Fruit fly (Drosophila melanogaster) whole organism, embryonic: ENCODE results near the gene ana1.
A peak's percentile ranks its signal among the peaks of the same experiment; 100 is the strongest.

Experiments
- Ada2b ChIP-seq: fragments of 200-800 bp; sonication (Bioruptor generic); IDR thresholded peaks from 2 replicates; pipeline ENCODE4 v1.3.6; 2022; ENCODE audit warnings: missing biosample characterization, missing genetic modification characterization
- CG12104 ChIP-seq: fragments of 200-800 bp; sonication (Bioruptor generic); optimal IDR thresholded peaks from 3 replicates; lab custom pipeline; 2016; ENCODE audit warnings: missing biosample characterization, missing genetic modification characterization
- ERR ChIP-seq: fragments of 200-800 bp; sonication (Bioruptor generic); optimal IDR thresholded peaks from 2 replicates; lab custom pipeline; 2016; ENCODE audit warnings: missing biosample characterization, missing genetic modification characterization
- Kr ChIP-seq: fragments of 200-800 bp; sonication (Bioruptor generic); optimal IDR thresholded peaks from 2 replicates; lab custom pipeline; 2017; ENCODE audit warnings: missing biosample characterization, mild to moderate bottlenecking, missing genetic modification characterization
- Med ChIP-seq: fragments of 200-800 bp; sonication (Bioruptor generic); peaks from one replicate; lab custom pipeline; 2016; ENCODE audit warnings: missing biosample characterization, missing genetic modification characterization, mild to moderate bottlenecking, inconsistent platforms, moderate library complexity
- dimm ChIP-seq: fragments of 200-800 bp; sonication (Bioruptor generic); IDR thresholded peaks from 2 replicates; pipeline ENCODE4 v1.3.6; 2022; ENCODE audit warnings: missing biosample characterization, missing genetic modification characterization
- ftz-f1 ChIP-seq: fragments of 200-800 bp; sonication (Bioruptor generic); optimal IDR thresholded peaks from 2 replicates; lab custom pipeline; 2016; ENCODE audit warnings: missing biosample characterization, missing genetic modification characterization
- lmd ChIP-seq: fragments of 200-800 bp; sonication (Bioruptor generic); IDR thresholded peaks from 2 replicates; pipeline ENCODE4 v1.3.6; 2022; ENCODE audit warnings: missing biosample characterization, missing genetic modification characterization
- tx ChIP-seq: fragments of 200-800 bp; sonication (Bioruptor generic); optimal IDR thresholded peaks from 2 replicates; lab custom pipeline; 2016; ENCODE audit warnings: missing biosample characterization, missing genetic modification characterization
- zen ChIP-seq: fragments of 200-800 bp; sonication (Bioruptor generic); optimal IDR thresholded peaks from 3 replicates; lab custom pipeline; 2018; ENCODE audit warnings: missing biosample characterization, mild to moderate bottlenecking, missing genetic modification characterization, moderate library complexity

- TF ChIP-seq CG12104 (GFP tag; lab: Kevin White, UChicago) = no peak
- TF ChIP-seq Med (GFP tag; lab: Kevin White, UChicago) = peak; percentile 75
- no peak for TF ChIP-seq ftz-f1 (GFP tag; lab: Kevin White, UChicago)
- TF ChIP-seq zen (tag; lab: Kevin White, UChicago) = no peak
- TF ChIP-seq tx (GFP tag; lab: Kevin White, UChicago) = no peak
- no peak for TF ChIP-seq Ada2b (GFP tag; lab: Robert Waterston, UW)
- no peak; the same call in 1 of the 2 replicates for TF ChIP-seq lmd
- no peak for TF ChIP-seq Kr (GFP tag; lab: Kevin White, UChicago)
- no peak for TF ChIP-seq ERR (GFP tag; lab: Kevin White, UChicago)
- TF ChIP-seq dimm (GFP tag; lab: Robert Waterston, UW) = no peak
Measured at dm6 chr3R:24564799-24565344, 34.5 kb downstream of the ana1 start.
